Fruit fly (Drosophila melanogaster) whole organism, embryonic: ENCODE measurements around the gene alpha-Man-Ia.

ENCODE experiments used
- Adf1 ChIP-seq: fragments of 200-800 bp; sonication (Bioruptor generic); IDR thresholded peaks from 2 replicates; pipeline ENCODE4 v1.3.6; 2022; ENCODE audit warnings: missing biosample characterization, missing genetic modification characterization
- BtbVII ChIP-seq: fragments of 200-800 bp; sonication (Bioruptor generic); optimal IDR thresholded peaks from 3 replicates; lab custom pipeline; 2017; ENCODE audit warnings: missing biosample characterization, mild to moderate bottlenecking, missing genetic modification characterization
- CG10979 ChIP-seq: fragments of 200-800 bp; sonication (Bioruptor generic); optimal IDR thresholded peaks from 2 replicates; lab custom pipeline; 2018; ENCODE audit warnings: missing biosample characterization, mild to moderate bottlenecking, missing genetic modification characterization, moderate library complexity
- CG12659 ChIP-seq: fragments of 200-800 bp; sonication (Bioruptor generic); optimal IDR thresholded peaks from 3 replicates; lab custom pipeline; 2017; ENCODE audit warnings: mild to moderate bottlenecking, missing biosample characterization, missing genetic modification reagents, missing genetic modification characterization
- CG12769 ChIP-seq: fragments of 200-800 bp; sonication (Bioruptor generic); optimal IDR thresholded peaks from 2 replicates; lab custom pipeline; 2019; ENCODE audit warnings: missing biosample characterization, mild to moderate bottlenecking, missing genetic modification characterization, moderate library complexity
- CG13123 ChIP-seq: fragments of 200-800 bp; sonication (Bioruptor generic); optimal IDR thresholded peaks from 2 replicates; lab custom pipeline; 2016; ENCODE audit warnings: missing biosample characterization, missing genetic modification characterization
- CG13287 ChIP-seq: fragments of 200-800 bp; sonication (Bioruptor generic); IDR thresholded peaks from 2 replicates; pipeline ENCODE4 v1.3.6; 2022; ENCODE audit warnings: missing biosample characterization, missing genetic modification characterization; ENCODE audit not compliant: partially characterized antibody
- CG18262 ChIP-seq: fragments of 200-800 bp; optimal IDR thresholded peaks from 3 replicates; lab custom pipeline; 2019; ENCODE audit warnings: missing biosample characterization, mild to moderate bottlenecking, missing genetic modification characterization, moderate library complexity
- CG3065 ChIP-seq: fragments of 200-800 bp; sonication (Bioruptor generic); optimal IDR thresholded peaks from 2 replicates; lab custom pipeline; 2016; ENCODE audit warnings: missing biosample characterization, missing genetic modification characterization
- CG32772 ChIP-seq: fragments of 200-800 bp; sonication (Bioruptor generic); IDR thresholded peaks from 2 replicates; pipeline ENCODE4 v1.3.6; 2022; ENCODE audit warnings: missing biosample characterization, missing genetic modification characterization
- CG33213 ChIP-seq: fragments of 200-800 bp; sonication (Bioruptor generic); optimal IDR thresholded peaks from 3 replicates; lab custom pipeline; 2016; ENCODE audit warnings: missing biosample characterization, missing genetic modification characterization
- CG34376 ChIP-seq: fragments of 200-800 bp; sonication (Bioruptor generic); optimal IDR thresholded peaks from 2 replicates; lab custom pipeline; 2018; ENCODE audit warnings: missing biosample characterization, mild to moderate bottlenecking, missing genetic modification characterization
- CG3838 ChIP-seq: fragments of 200-800 bp; sonication (Bioruptor generic); optimal IDR thresholded peaks from 3 replicates; lab custom pipeline; 2016; ENCODE audit warnings: missing biosample characterization, missing genetic modification characterization
- CG7556 ChIP-seq: fragments of 200-800 bp; sonication (Bioruptor generic); optimal IDR thresholded peaks from 2 replicates; lab custom pipeline; 2017; ENCODE audit warnings: missing biosample characterization, mild to moderate bottlenecking, missing genetic modification characterization
- CG8388 ChIP-seq: fragments of 200-800 bp; sonication (Bioruptor generic); optimal IDR thresholded peaks from 2 replicates; lab custom pipeline; 2019; ENCODE audit warnings: missing biosample characterization, mild to moderate bottlenecking, missing genetic modification characterization, moderate library complexity
- CG9215 ChIP-seq: fragments of 200-800 bp; sonication (Bioruptor generic); IDR thresholded peaks from 2 replicates; pipeline ENCODE4 v1.3.6; 2022; ENCODE audit warnings: missing biosample characterization, missing genetic modification characterization
- CTCF ChIP-seq: fragments of 200-800 bp; sonication (Bioruptor generic); optimal IDR thresholded peaks from 2 replicates; lab custom pipeline; 2017; ENCODE audit warnings: missing biosample characterization, mild to moderate bottlenecking, missing genetic modification characterization, moderate library complexity
- CoRest ChIP-seq: fragments of 200-800 bp; sonication (Bioruptor generic); optimal IDR thresholded peaks from 3 replicates; lab custom pipeline; 2018; ENCODE audit warnings: missing biosample characterization, mild to moderate bottlenecking, missing genetic modification characterization, moderate library complexity
- CrebB ChIP-seq: fragments of 200-800 bp; sonication (Bioruptor generic); optimal IDR thresholded peaks from 3 replicates; lab custom pipeline; 2018; ENCODE audit warnings: missing biosample characterization, mild to moderate bottlenecking, missing genetic modification characterization
- Drgx ChIP-seq: fragments of 200-800 bp; sonication (Bioruptor generic); IDR thresholded peaks from 2 replicates; pipeline ENCODE4 v1.3.6; 2022; ENCODE audit warnings: missing biosample characterization, missing genetic modification characterization
- ERR ChIP-seq: fragments of 200-800 bp; sonication (Bioruptor generic); optimal IDR thresholded peaks from 2 replicates; lab custom pipeline; 2016; ENCODE audit warnings: missing biosample characterization, missing genetic modification characterization
- Eip74EF ChIP-seq, 2 experiments: fragments of 200-800 bp in 1 of 2; fragments of >200 bp in 1 of 2; sonication (Bioruptor generic) in 1 of 2; optimal IDR thresholded peaks; 2 replicates each; lab custom pipeline; 2017 to 2019; ENCODE audit warnings: missing biosample characterization in 2 of 2, missing genetic modification characterization in 2 of 2, mild to moderate bottlenecking in 1 of 2, moderate library complexity in 1 of 2
- Elba2 ChIP-seq: fragments of 200-800 bp; sonication (Bioruptor generic); optimal IDR thresholded peaks from 3 replicates; lab custom pipeline; 2016; ENCODE audit warnings: missing biosample characterization, missing genetic modification characterization
- Fer1 ChIP-seq: fragments of 200-800 bp; sonication (Bioruptor generic); optimal IDR thresholded peaks from 2 replicates; lab custom pipeline; 2017; ENCODE audit warnings: missing biosample characterization, mild to moderate bottlenecking, missing genetic modification characterization
- Gsc ChIP-seq: fragments of 200-800 bp; sonication (Bioruptor generic); IDR thresholded peaks from 2 replicates; pipeline ENCODE4 v1.3.6; 2022; ENCODE audit warnings: missing biosample characterization, missing genetic modification characterization
- HmgZ ChIP-seq: fragments of 200-800 bp; sonication (Bioruptor generic); optimal IDR thresholded peaks from 2 replicates; lab custom pipeline; 2018; ENCODE audit warnings: missing biosample characterization, mild to moderate bottlenecking, missing genetic modification characterization
- Hr78 ChIP-seq, 2 experiments: fragments of 200-800 bp in 1 of 2; fragments of >200 bp in 1 of 2; sonication (Bioruptor generic) in 1 of 2; optimal IDR thresholded peaks; 2 replicates each; lab custom pipeline; 2017 to 2019; ENCODE audit warnings: missing biosample characterization in 2 of 2, missing genetic modification characterization in 2 of 2, mild to moderate bottlenecking in 1 of 2, moderate library complexity in 1 of 2
- Hsf ChIP-seq: fragments of 200-800 bp; sonication (Bioruptor generic); optimal IDR thresholded peaks from 3 replicates; lab custom pipeline; 2016; ENCODE audit warnings: missing biosample characterization, missing genetic modification characterization
- Jarid2 ChIP-seq: fragments of 200-800 bp; sonication (Bioruptor generic); optimal IDR thresholded peaks from 3 replicates; lab custom pipeline; 2017; ENCODE audit warnings: mild to moderate bottlenecking, missing biosample characterization, missing genetic modification reagents, missing genetic modification characterization
- Myb ChIP-seq: fragments of 200-800 bp; sonication (Bioruptor generic); optimal IDR thresholded peaks from 2 replicates; lab custom pipeline; 2016; ENCODE audit warnings: missing biosample characterization, missing genetic modification characterization
- Scr ChIP-seq: fragments of 200-800 bp; sonication (Bioruptor generic); IDR thresholded peaks from 2 replicates; pipeline ENCODE4 v1.3.6; 2022; ENCODE audit warnings: missing biosample characterization, missing genetic modification characterization; ENCODE audit not compliant: partially characterized antibody
- ash1 ChIP-seq: fragments of 200-800 bp; sonication (Bioruptor generic); optimal IDR thresholded peaks from 2 replicates; lab custom pipeline; 2018; ENCODE audit warnings: missing biosample characterization, mild to moderate bottlenecking, missing genetic modification characterization
- crp ChIP-seq, 2 experiments: fragments of 200-800 bp; sonication (Bioruptor generic); optimal IDR thresholded peaks; 2 replicates in 1 of 2; 3 replicates in 1 of 2; lab custom pipeline; 2017; ENCODE audit warnings: missing biosample characterization in 2 of 2, missing genetic modification characterization in 2 of 2, mild to moderate bottlenecking in 1 of 2, moderate library complexity in 1 of 2
- da ChIP-seq: fragments of 200-800 bp; sonication (Bioruptor generic); optimal IDR thresholded peaks from 2 replicates; lab custom pipeline; 2016; ENCODE audit warnings: missing biosample characterization, missing genetic modification characterization
- dimm ChIP-seq: fragments of 200-800 bp; sonication (Bioruptor generic); IDR thresholded peaks from 2 replicates; pipeline ENCODE4 v1.3.6; 2022; ENCODE audit warnings: missing biosample characterization, missing genetic modification characterization
- exex ChIP-seq: fragments of 200-800 bp; sonication (Bioruptor generic); optimal IDR thresholded peaks from 4 replicates; lab custom pipeline; 2018; ENCODE audit warnings: missing biosample characterization, mild to moderate bottlenecking, missing genetic modification characterization, moderate library complexity
- fd3F ChIP-seq: fragments of 200-800 bp; sonication (Bioruptor generic); optimal IDR thresholded peaks from 2 replicates; lab custom pipeline; 2018; ENCODE audit warnings: missing biosample characterization, mild to moderate bottlenecking, missing genetic modification characterization, moderate library complexity
- gro ChIP-seq: fragments of 200-800 bp; sonication (Bioruptor generic); optimal IDR thresholded peaks from 2 replicates; lab custom pipeline; 2016; ENCODE audit warnings: missing biosample characterization, missing genetic modification characterization
- lab ChIP-seq: fragments of 200-800 bp; sonication (Bioruptor generic); optimal IDR thresholded peaks from 3 replicates; lab custom pipeline; 2017; ENCODE audit warnings: missing biosample characterization, missing genetic modification characterization, mild to moderate bottlenecking, moderate library complexity, missing genetic modification reagents
- lbe ChIP-seq: fragments of 200-800 bp; sonication (Bioruptor generic); optimal IDR thresholded peaks from 2 replicates; lab custom pipeline; 2016; ENCODE audit warnings: missing biosample characterization, mild to moderate bottlenecking, missing genetic modification characterization
- lilli ChIP-seq: fragments of 200-800 bp; sonication (Bioruptor generic); optimal IDR thresholded peaks from 3 replicates; lab custom pipeline; 2016; ENCODE audit warnings: missing biosample characterization, missing genetic modification characterization
- mld ChIP-seq: fragments of 200-800 bp; sonication (Bioruptor generic); IDR thresholded peaks from 3 replicates; pipeline ENCODE4 v1.3.6; 2022; ENCODE audit warnings: missing biosample characterization, missing genetic modification characterization; ENCODE audit not compliant: partially characterized antibody
- peb ChIP-seq: fragments of 200-800 bp; sonication (Bioruptor generic); IDR thresholded peaks from 2 replicates; pipeline ENCODE4 v1.3.6; 2022; ENCODE audit warnings: missing biosample characterization, missing genetic modification characterization
- pita ChIP-seq: fragments of 200-800 bp; sonication (Bioruptor generic); optimal IDR thresholded peaks from 2 replicates; lab custom pipeline; 2017; ENCODE audit warnings: missing biosample characterization, mild to moderate bottlenecking, missing genetic modification characterization
- sens ChIP-seq: fragments of 200-800 bp; sonication (Bioruptor generic); peaks from one replicate; lab custom pipeline; 2016; ENCODE audit warnings: missing biosample characterization, missing genetic modification characterization
- seq ChIP-seq: fragments of 200-800 bp; sonication (Bioruptor generic); IDR thresholded peaks from 2 replicates; pipeline ENCODE4 v1.3.6; 2022; ENCODE audit warnings: missing biosample characterization, missing genetic modification characterization
- sqz ChIP-seq: fragments of 200-800 bp; sonication (Bioruptor generic); optimal IDR thresholded peaks from 3 replicates; lab custom pipeline; 2018; ENCODE audit warnings: missing biosample characterization, mild to moderate bottlenecking, missing genetic modification characterization
- stwl ChIP-seq: fragments of 200-800 bp; sonication (Bioruptor generic); optimal IDR thresholded peaks from 3 replicates; lab custom pipeline; 2018; ENCODE audit warnings: missing biosample characterization, mild to moderate bottlenecking, missing genetic modification characterization, moderate library complexity

The alpha-Man-Ia gene

DNA sequence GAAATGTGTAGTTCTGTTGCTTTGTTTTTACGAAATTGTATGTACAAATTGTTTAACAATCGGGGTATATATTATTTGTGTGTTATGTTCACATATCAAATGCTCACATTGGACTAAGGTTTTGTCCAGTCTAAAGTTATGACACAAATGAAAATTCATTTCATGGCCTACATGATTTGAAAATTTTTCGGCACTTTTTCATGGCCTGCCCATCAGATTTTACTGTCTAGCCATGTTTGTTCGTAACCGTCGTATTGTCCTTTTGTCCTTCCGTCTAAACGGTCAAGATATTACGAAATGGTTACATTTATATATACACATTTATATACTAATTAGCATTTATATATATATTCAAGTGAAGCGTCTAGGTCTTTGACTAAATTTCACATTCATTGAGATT lies 6.0 kb upstream of the alpha-Man-Ia start, which contains the start of gene CG15306:
Gene CG15306, minus strand, starts transcription at position 101 of the 400 bp plus-strand sequence.
- TF ChIP-seq stwl (no peak), mld (GFP tag; lab: Robert Waterston, UW) (no peak), CG33213 (no peak), CG8388 (GFP tag; lab: Kevin White, UChicago) (no peak), Gsc (GFP tag; lab: Robert Waterston, UW) (no peak), da (GFP tag; lab: Kevin White, UChicago) (no peak), seq (GFP tag; lab: Robert Waterston, UW) (no peak), ash1 (GFP tag; lab: Kevin White, UChicago) (no peak), BtbVII (GFP tag; lab: Kevin White, UChicago) (no peak)
- TF ChIP-seq, all 482 proteins: peak for 0

DNA sequence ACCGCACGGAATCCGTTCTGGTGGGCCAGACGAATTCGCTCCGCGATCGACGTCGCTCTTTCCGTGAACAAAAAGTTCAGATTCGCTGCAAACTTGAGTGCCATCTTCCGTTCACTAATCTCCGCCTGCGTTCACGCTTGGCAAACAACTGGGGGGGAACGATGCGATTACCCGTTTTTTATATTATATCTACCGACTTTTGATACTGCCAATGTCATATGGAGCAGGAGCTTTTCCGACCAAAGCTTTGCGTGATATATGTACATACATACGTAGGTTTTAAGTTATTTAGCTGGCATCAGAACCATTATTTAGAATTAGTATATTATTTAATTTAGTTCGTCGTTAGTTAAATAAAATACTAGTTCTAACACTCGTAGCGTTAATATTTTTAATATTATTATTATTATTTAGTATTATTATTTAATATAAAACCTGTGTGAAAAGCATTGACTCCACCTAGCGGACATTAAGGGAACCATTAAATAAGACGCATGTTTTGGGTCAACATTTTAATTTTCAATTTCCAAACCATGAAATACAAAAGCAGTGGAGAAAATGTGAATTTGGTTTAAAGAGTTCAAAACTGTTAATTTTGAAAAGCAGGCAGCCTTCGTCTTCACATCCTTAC lies 4.0 kb upstream of the alpha-Man-Ia start, which contains the start of gene Gip:
Gene Gip, minus strand, starts transcription at position 214 of the 631 bp plus-strand sequence.
- TF ChIP-seq sens (GFP tag; lab: Kevin White, UChicago) (peak; percentile 81), fd3F (GFP tag; lab: Kevin White, UChicago) (no peak), pita (GFP tag; lab: Kevin White, UChicago) (peak; percentile 2), lilli (GFP tag; lab: Kevin White, UChicago) (peak; percentile 26), CG12769 (tag; lab: Kevin White, UChicago) (peak; percentile 67), gro (GFP tag; lab: Kevin White, UChicago) (peak; percentile 35), dimm (GFP tag; lab: Robert Waterston, UW) (no peak), CG13123 (GFP tag; lab: Kevin White, UChicago) (no peak), CG32772 (GFP tag; lab: Robert Waterston, UW) (no peak), ERR (GFP tag; lab: Kevin White, UChicago) (peak; percentile 14), CoRest (tag; lab: Kevin White, UChicago) (no peak), Scr (GFP tag; lab: Robert Waterston, UW) (0 out of 2 replicates have a peak, but pooled peaks have one; percentile 15), Hsf (GFP tag; lab: Kevin White, UChicago) (no peak), CG10979 (tag; lab: Kevin White, UChicago) (peak; percentile 72), crp (GFP tag; optimal IDR thresholded peaks at IDR 0.05; lab: Kevin White, UChicago) (peak in 1 of 2 experiments; percentile 4), HmgZ (peak; percentile 19), sqz (GFP tag; lab: Kevin White, UChicago) (peak; percentile 74), Fer1 (GFP tag; lab: Kevin White, UChicago) (peak; percentile 36), Jarid2 (GFP tag; lab: Kevin White, UChicago) (peak; percentile 76), lab (GFP tag; lab: Kevin White, UChicago) (peak; percentile 2), CG18262 (no peak), Elba2 (GFP tag; lab: Kevin White, UChicago) (no peak), exex (tag; lab: Kevin White, UChicago) (peak; percentile 19), Eip74EF (GFP tag; optimal IDR thresholded peaks at IDR 0.05; lab: Kevin White, UChicago) (peak in 1 of 2 experiments; percentile 8), CTCF (GFP tag; lab: Kevin White, UChicago) (peak; percentile 90), CG9215 (GFP tag; lab: Robert Waterston, UW) (peak; percentile 56), CG13287 (GFP tag; lab: Robert Waterston, UW) (peak; percentile 27; the same call in 1 of the 2 replicates), CG7556 (GFP tag; lab: Kevin White, UChicago) (no peak), CG3065 (GFP tag; lab: Kevin White, UChicago) (no peak), Drgx (GFP tag; lab: Robert Waterston, UW) (no peak), CG3838 (GFP tag; lab: Kevin White, UChicago) (no peak), mld (GFP tag; lab: Robert Waterston, UW) (no peak), Myb (peak; percentile 37), lbe (GFP tag; lab: Kevin White, UChicago) (peak; percentile 68), CrebB (tag; lab: Kevin White, UChicago) (peak; percentile 33), Hr78 (GFP tag; optimal IDR thresholded peaks at IDR 0.05; lab: Kevin White, UChicago) (peak in 1 of 2 experiments; percentile 20), Adf1 (GFP tag; lab: Robert Waterston, UW) (peak; percentile 50), peb (no peak), CG34376 (GFP tag; lab: Kevin White, UChicago) (peak; percentile 68), CG12659 (peak; percentile 1)
